Worm (Caenorhabditis elegans) whole organism, mixed stage, embryonic: Measurements from ENCODE around the gene abf-6.

ENCODE experiments used
- ces-1 ChIP-seq: fragments of 150-350 bp; optimal IDR thresholded peaks from 2 replicates; lab custom pipeline; 2014; ENCODE audit warnings: missing biosample characterization, missing genetic modification reagents, missing genetic modification characterization
- nhr-76 ChIP-seq: sonication (generic microtip); optimal IDR thresholded peaks from 2 replicates; lab custom pipeline; 2017; ENCODE audit warnings: missing biosample characterization, missing genetic modification characterization
- sem-2 ChIP-seq: fragments of 200-800 bp; sonication (Bioruptor generic); optimal IDR thresholded peaks from 2 replicates; lab custom pipeline; 2018; ENCODE audit warnings: mild to moderate bottlenecking, missing genetic modification characterization, missing compliant biosample characterization
- unc-62 ChIP-seq: fragments of 150-350 bp; optimal IDR thresholded peaks from 2 replicates; lab custom pipeline; 2014; ENCODE audit warnings: missing biosample characterization, missing genetic modification reagents, missing genetic modification characterization

ce11 chrX:12829055-12829454 is 35.1 kb downstream of the abf-6 start:
- no peak for TF ChIP-seq unc-62 (GFP tag; lab: Kevin White, UChicago)
- no peak for TF ChIP-seq ces-1 (GFP tag; lab: Kevin White, UChicago)
- no peak for TF ChIP-seq nhr-76 (tag; lab: Kevin White, UChicago)
- no peak for TF ChIP-seq sem-2
